Fruit fly (Drosophila melanogaster) whole organism, embryonic: ENCODE data around the gene Zw.
A peak's percentile ranks its signal among the peaks of the same experiment; 100 is the strongest.

Experiments
- Ada2b ChIP-seq: fragments of 200-800 bp; sonication (Bioruptor generic); IDR thresholded peaks from 2 replicates; pipeline ENCODE4 v1.3.6; 2022; ENCODE audit warnings: missing biosample characterization, missing genetic modification characterization
- Atf6 ChIP-seq: fragments of 200-800 bp; sonication (Bioruptor generic); IDR thresholded peaks from 2 replicates; pipeline ENCODE4 v1.3.6; 2022; ENCODE audit warnings: missing biosample characterization, missing genetic modification characterization
- C15 ChIP-seq: fragments of 200-800 bp; sonication (Bioruptor generic); IDR thresholded peaks from 3 replicates; pipeline ENCODE4 v1.3.6; 2022; ENCODE audit warnings: missing biosample characterization, missing genetic modification characterization
- CG10267 ChIP-seq: fragments of 200-800 bp; sonication (Bioruptor generic); optimal IDR thresholded peaks from 2 replicates; lab custom pipeline; 2018; ENCODE audit warnings: missing biosample characterization, mild to moderate bottlenecking, missing genetic modification characterization, moderate library complexity
- CG11504 ChIP-seq: fragments of 200-800 bp; sonication (Bioruptor generic); optimal IDR thresholded peaks from 3 replicates; lab custom pipeline; 2019; ENCODE audit warnings: missing biosample characterization, mild to moderate bottlenecking, missing genetic modification characterization, moderate library complexity
- CG13424 ChIP-seq: fragments of 200-800 bp; sonication (Bioruptor generic); optimal IDR thresholded peaks from 2 replicates; lab custom pipeline; 2019; ENCODE audit warnings: missing biosample characterization, mild to moderate bottlenecking, missing genetic modification characterization, moderate library complexity
- CG13624 ChIP-seq: fragments of 200-800 bp; sonication (Bioruptor generic); optimal IDR thresholded peaks from 2 replicates; lab custom pipeline; 2016; ENCODE audit warnings: missing biosample characterization, missing genetic modification characterization
- CG14050 ChIP-seq: fragments of 200-800 bp; sonication (Bioruptor generic); IDR thresholded peaks from 3 replicates; pipeline ENCODE4 v1.3.6; 2022; ENCODE audit warnings: missing biosample characterization, missing genetic modification characterization
- CG1602 ChIP-seq: fragments of 200-800 bp; sonication (Bioruptor generic); optimal IDR thresholded peaks from 3 replicates; lab custom pipeline; 2016; ENCODE audit warnings: missing biosample characterization, missing genetic modification characterization
- CG2875 ChIP-seq: fragments of 200-800 bp; sonication (Bioruptor generic); optimal IDR thresholded peaks from 2 replicates; lab custom pipeline; 2017; ENCODE audit warnings: missing biosample characterization, mild to moderate bottlenecking, missing genetic modification characterization, missing genetic modification reagents
- CG2889 ChIP-seq: fragments of 200-800 bp; sonication (Bioruptor generic); IDR thresholded peaks from 3 replicates; pipeline ENCODE4 v1.3.6; 2022; ENCODE audit warnings: missing biosample characterization, missing genetic modification characterization
- CG31365 ChIP-seq: fragments of 200-800 bp; sonication (Bioruptor generic); optimal IDR thresholded peaks from 2 replicates; lab custom pipeline; 2018; ENCODE audit warnings: missing biosample characterization, mild to moderate bottlenecking, missing genetic modification characterization
- CG3407 ChIP-seq: fragments of 200-800 bp; sonication (Bioruptor generic); optimal IDR thresholded peaks from 2 replicates; lab custom pipeline; 2018; ENCODE audit warnings: missing biosample characterization, mild to moderate bottlenecking, missing genetic modification characterization
- CG3995 ChIP-seq: fragments of 200-800 bp; sonication (Bioruptor generic); optimal IDR thresholded peaks from 3 replicates; lab custom pipeline; 2016; ENCODE audit warnings: missing biosample characterization, missing genetic modification characterization
- CG4424 ChIP-seq: fragments of 200-800 bp; sonication (Bioruptor generic); optimal IDR thresholded peaks from 3 replicates; lab custom pipeline; 2016; ENCODE audit warnings: missing biosample characterization, missing genetic modification characterization
- CG5953 ChIP-seq: fragments of 200-800 bp; sonication (Bioruptor generic); IDR thresholded peaks from 2 replicates; pipeline ENCODE4 v1.3.6; 2022; ENCODE audit warnings: missing biosample characterization, missing genetic modification characterization
- CG6272 ChIP-seq: fragments of 200-800 bp; sonication (Bioruptor generic); IDR thresholded peaks from 2 replicates; pipeline ENCODE4 v1.3.6; 2022; ENCODE audit warnings: missing biosample characterization, missing genetic modification characterization
- CG7987 ChIP-seq: fragments of 200-800 bp; sonication (Bioruptor generic); optimal IDR thresholded peaks from 2 replicates; lab custom pipeline; 2018; ENCODE audit warnings: missing biosample characterization, mild to moderate bottlenecking, missing genetic modification characterization, moderate library complexity
- CG8290 ChIP-seq, 3 experiments: fragments of 200-800 bp; sonication (Bioruptor generic); optimal IDR thresholded peaks; 2 replicates each; lab custom pipeline; 2016 to 2019; ENCODE audit warnings: missing biosample characterization in 3 of 3, missing genetic modification characterization in 3 of 3, mild to moderate bottlenecking in 2 of 3, moderate library complexity in 1 of 3
- CG8478 ChIP-seq: fragments of >200 bp; optimal IDR thresholded peaks from 2 replicates; lab custom pipeline; 2018
- CG9727 ChIP-seq: fragments of 200-800 bp; sonication (Bioruptor generic); optimal IDR thresholded peaks from 3 replicates; lab custom pipeline; 2017; ENCODE audit warnings: missing biosample characterization, mild to moderate bottlenecking, missing genetic modification characterization
- D19B ChIP-seq: fragments of 200-800 bp; sonication (Bioruptor generic); optimal IDR thresholded peaks from 2 replicates; lab custom pipeline; 2017; ENCODE audit warnings: missing biosample characterization, mild to moderate bottlenecking, missing genetic modification characterization
- Doc3 ChIP-seq: fragments of 200-800 bp; sonication (Bioruptor generic); IDR thresholded peaks from 3 replicates; pipeline ENCODE4 v1.3.6; 2022; ENCODE audit warnings: missing biosample characterization, missing genetic modification characterization; ENCODE audit not compliant: partially characterized antibody
- Dref ChIP-seq: fragments of 200-800 bp; sonication (Bioruptor generic); IDR thresholded peaks from 2 replicates; pipeline ENCODE4 v1.3.6; 2022; ENCODE audit warnings: missing biosample characterization, missing genetic modification characterization
- Eip74EF ChIP-seq, 2 experiments: fragments of 200-800 bp in 1 of 2; fragments of >200 bp in 1 of 2; sonication (Bioruptor generic) in 1 of 2; optimal IDR thresholded peaks; 2 replicates each; lab custom pipeline; 2017 to 2019; ENCODE audit warnings: missing biosample characterization in 2 of 2, missing genetic modification characterization in 2 of 2, mild to moderate bottlenecking in 1 of 2, moderate library complexity in 1 of 2
- Hand ChIP-seq: fragments of 200-800 bp; sonication (Bioruptor generic); optimal IDR thresholded peaks from 2 replicates; lab custom pipeline; 2017; ENCODE audit warnings: mild to moderate bottlenecking, missing biosample characterization, missing genetic modification reagents, missing genetic modification characterization
- Hmr ChIP-seq: fragments of 200-800 bp; sonication (Bioruptor generic); optimal IDR thresholded peaks from 3 replicates; lab custom pipeline; 2017; ENCODE audit warnings: mild to moderate bottlenecking, missing biosample characterization, missing genetic modification reagents, missing genetic modification characterization
- MTF-1 ChIP-seq: fragments of 200-800 bp; sonication (Bioruptor generic); optimal IDR thresholded peaks from 2 replicates; lab custom pipeline; 2018; ENCODE audit warnings: missing biosample characterization, mild to moderate bottlenecking, missing genetic modification characterization, borderline replicate concordance
- Meics ChIP-seq: fragments of 200-800 bp; sonication (Bioruptor generic); optimal IDR thresholded peaks from 2 replicates; lab custom pipeline; 2017; ENCODE audit warnings: missing biosample characterization, mild to moderate bottlenecking, missing genetic modification characterization
- Mrtf ChIP-seq: fragments of 200-800 bp; sonication (Bioruptor generic); IDR thresholded peaks from 3 replicates; pipeline ENCODE4 v1.3.6; 2022; ENCODE audit warnings: missing biosample characterization, missing genetic modification characterization
- Optix ChIP-seq: fragments of 200-800 bp; sonication (Bioruptor generic); IDR thresholded peaks from 3 replicates; pipeline ENCODE4 v1.3.6; 2022; ENCODE audit warnings: missing biosample characterization, missing genetic modification characterization
- Sry-δ ChIP-seq: fragments of 200-800 bp; sonication (Bioruptor generic); optimal IDR thresholded peaks from 2 replicates; lab custom pipeline; 2016; ENCODE audit warnings: missing biosample characterization, missing genetic modification characterization
- ab ChIP-seq: fragments of 200-800 bp; sonication (Bioruptor generic); optimal IDR thresholded peaks from 2 replicates; lab custom pipeline; 2016; ENCODE audit warnings: missing biosample characterization, missing genetic modification characterization
- az2 ChIP-seq: fragments of 200-800 bp; sonication (Bioruptor generic); optimal IDR thresholded peaks from 3 replicates; lab custom pipeline; 2016; ENCODE audit warnings: missing biosample characterization, missing genetic modification characterization
- bcd ChIP-seq: fragments of 200-800 bp; sonication (Bioruptor generic); optimal IDR thresholded peaks from 2 replicates; lab custom pipeline; 2017; ENCODE audit warnings: missing biosample characterization, mild to moderate bottlenecking, missing genetic modification characterization
- bowl ChIP-seq: fragments of 200-800 bp; sonication (Bioruptor generic); IDR thresholded peaks from 2 replicates; pipeline ENCODE4 v1.3.6; 2022; ENCODE audit warnings: missing biosample characterization, missing genetic modification characterization
- dati ChIP-seq: fragments of 200-800 bp; sonication (Bioruptor generic); IDR thresholded peaks from 2 replicates; pipeline ENCODE4 v1.3.6; 2022; ENCODE audit warnings: missing biosample characterization, missing genetic modification characterization
- dimm ChIP-seq: fragments of 200-800 bp; sonication (Bioruptor generic); IDR thresholded peaks from 2 replicates; pipeline ENCODE4 v1.3.6; 2022; ENCODE audit warnings: missing biosample characterization, missing genetic modification characterization
- gem ChIP-seq: fragments of 200-800 bp; sonication (Bioruptor generic); optimal IDR thresholded peaks from 2 replicates; lab custom pipeline; 2019; ENCODE audit warnings: missing biosample characterization, mild to moderate bottlenecking, missing genetic modification characterization, moderate library complexity
- gsb ChIP-seq: fragments of 200-800 bp; sonication (Bioruptor generic); IDR thresholded peaks from 2 replicates; pipeline ENCODE4 v1.3.6; 2022; ENCODE audit warnings: missing biosample characterization, missing genetic modification characterization
- lilli ChIP-seq: fragments of 200-800 bp; sonication (Bioruptor generic); optimal IDR thresholded peaks from 3 replicates; lab custom pipeline; 2016; ENCODE audit warnings: missing biosample characterization, missing genetic modification characterization
- org-1 ChIP-seq: fragments of 200-800 bp; sonication (Bioruptor generic); optimal IDR thresholded peaks from 2 replicates; lab custom pipeline; 2017; ENCODE audit warnings: missing biosample characterization, missing genetic modification characterization
- pan ChIP-seq, 4 experiments: fragments of >200 bp in 3 of 4; fragments of 200-800 bp in 1 of 4; sonication (Bioruptor generic) in 1 of 4; optimal IDR thresholded peaks in 3 of 4; IDR thresholded peaks in 1 of 4; 2 replicates each; pipeline versions ENCODE4 v1.3.6 to Lab custom; 2017 to 2022; ENCODE audit warnings: missing biosample characterization in 2 of 4, missing genetic modification characterization in 2 of 4, mixed read lengths in 1 of 4
- pb ChIP-seq: fragments of 200-800 bp; sonication (Bioruptor generic); optimal IDR thresholded peaks from 3 replicates; lab custom pipeline; 2016; ENCODE audit warnings: missing biosample characterization, missing genetic modification characterization
- pfk ChIP-seq: fragments of 200-800 bp; sonication (Bioruptor generic); optimal IDR thresholded peaks from 2 replicates; lab custom pipeline; 2018; ENCODE audit warnings: missing biosample characterization, mild to moderate bottlenecking, missing genetic modification characterization, moderate library complexity
- sens ChIP-seq: fragments of 200-800 bp; sonication (Bioruptor generic); peaks from one replicate; lab custom pipeline; 2016; ENCODE audit warnings: missing biosample characterization, missing genetic modification characterization
- slp2 ChIP-seq: fragments of 200-800 bp; sonication (Bioruptor generic); optimal IDR thresholded peaks from 2 replicates; lab custom pipeline; 2016; ENCODE audit warnings: missing biosample characterization, missing genetic modification characterization
- stwl ChIP-seq: fragments of 200-800 bp; sonication (Bioruptor generic); optimal IDR thresholded peaks from 3 replicates; lab custom pipeline; 2018; ENCODE audit warnings: missing biosample characterization, mild to moderate bottlenecking, missing genetic modification characterization, moderate library complexity

Gene Zw

dm6 chrX:19692951-19693698 lies 26.1 kb downstream of the Zw start, which contains the start of gene Mer (continued):
- TF ChIP-seq gem (tag; lab: Kevin White, UChicago), result peak; percentile 88
- TF ChIP-seq CG1602 (GFP tag; lab: Kevin White, UChicago), result peak; percentile 64
- TF ChIP-seq CG3407 (GFP tag; lab: Kevin White, UChicago), result peak; percentile 47
- TF ChIP-seq org-1, result peak; percentile 81
- TF ChIP-seq CG11504 (tag; lab: Kevin White, UChicago), result peak; percentile 85
- peak; percentile 57 for TF ChIP-seq ab (GFP tag; lab: Kevin White, UChicago)
- peak; percentile 76 for TF ChIP-seq CG7987 (GFP tag; lab: Kevin White, UChicago)
- TF ChIP-seq bowl (GFP tag; lab: Robert Waterston, UW), result 0 out of 2 replicates have a peak, but pooled peaks have one; percentile 38
- TF ChIP-seq Sry-δ, result peak; percentile 55
- TF ChIP-seq dati (GFP tag; lab: Robert Waterston, UW), result peak; percentile 63; the same call in 1 of the 2 replicates
- TF ChIP-seq CG14050 (GFP tag; lab: Robert Waterston, UW), result peak; percentile 80
- peak; percentile 72 for TF ChIP-seq CG31365
- TF ChIP-seq CG6272 (GFP tag; lab: Robert Waterston, UW), result peak; percentile 54; the same call in 1 of the 2 replicates
- TF ChIP-seq gsb (GFP tag; lab: Robert Waterston, UW), result peak; percentile 71
- TF ChIP-seq pb, result peak; percentile 89
- TF ChIP-seq Eip74EF (GFP tag; optimal IDR thresholded peaks at IDR 0.05; lab: Kevin White, UChicago), result no peak
- peak; percentile 71 for TF ChIP-seq MTF-1 (GFP tag; lab: Kevin White, UChicago)
- peak; percentile 87 for TF ChIP-seq Hmr
- peak; percentile 59 for TF ChIP-seq stwl
- peak; percentile 91 for TF ChIP-seq lilli (GFP tag; lab: Kevin White, UChicago)
- peak; percentile 79 for TF ChIP-seq CG4424 (GFP tag; lab: Kevin White, UChicago)
- peak; percentile 85 for TF ChIP-seq CG8290 (GFP tag; optimal IDR thresholded peaks at IDR 0.05; lab: Kevin White, UChicago)
- TF ChIP-seq CG8290 (tag; optimal IDR thresholded peaks at IDR 0.05; lab: Kevin White, UChicago), result peak; percentile 49 to 97
- no peak for TF ChIP-seq pan (optimal IDR thresholded peaks at IDR 0.05; lab: Kevin White, UChicago)
- peak in 1 of 2 experiments; percentile 87 for TF ChIP-seq pan (GFP tag; optimal IDR thresholded peaks at IDR 0.05 in 1 of 2, IDR thresholded peaks at IDR 0.05 in 1 of 2)
- peak; percentile 85 for TF ChIP-seq Mrtf (GFP tag; lab: Robert Waterston, UW)
- TF ChIP-seq sens (GFP tag; lab: Kevin White, UChicago), result peak; percentile 95
- TF ChIP-seq CG9727 (GFP tag; lab: Kevin White, UChicago), result peak; percentile 85
- TF ChIP-seq slp2, result peak; percentile 69
- 0 out of 2 replicates have a peak, but pooled peaks have one; percentile 25 for TF ChIP-seq Dref (GFP tag; lab: Robert Waterston, UW)
- TF ChIP-seq Hand, result peak; percentile 80
- peak; percentile 77 for TF ChIP-seq D19B
- TF ChIP-seq Meics (GFP tag; lab: Kevin White, UChicago), result peak; percentile 90
- TF ChIP-seq C15, result no peak
- peak; percentile 75; the same call in 1 of the 2 replicates for TF ChIP-seq CG5953 (GFP tag; lab: Robert Waterston, UW)
- TF ChIP-seq Ada2b (GFP tag; lab: Robert Waterston, UW), result peak; percentile 85
- TF ChIP-seq Optix (GFP tag; lab: Robert Waterston, UW), result peak; percentile 86
- peak; percentile 82 for TF ChIP-seq CG13424 (tag; lab: Kevin White, UChicago)
- TF ChIP-seq Doc3 (GFP tag; lab: Robert Waterston, UW), result no peak
- TF ChIP-seq az2, result peak; percentile 67
- TF ChIP-seq pfk (GFP tag; lab: Kevin White, UChicago), result peak; percentile 3
- TF ChIP-seq Atf6 (GFP tag; lab: Robert Waterston, UW), result peak; percentile 86
- TF ChIP-seq CG8478 (lab: Kevin White, UChicago), result no peak
- TF ChIP-seq CG2889 (GFP tag; lab: Robert Waterston, UW), result peak; percentile 65; the same call in 2 of the 3 replicates
- TF ChIP-seq CG13624 (GFP tag; lab: Kevin White, UChicago), result peak; percentile 88
- peak; percentile 44 for TF ChIP-seq CG3995
- peak; percentile 85 for TF ChIP-seq bcd
- peak; percentile 63 for TF ChIP-seq CG2875 (GFP tag; lab: Kevin White, UChicago)
- TF ChIP-seq CG10267 (tag; lab: Kevin White, UChicago), result peak; percentile 71
- TF ChIP-seq dimm (GFP tag; lab: Robert Waterston, UW), result peak; percentile 37; the same call in 1 of the 2 replicates
